Worm (Caenorhabditis elegans): ENCODE measurements around the gene K01D12.20.

- TF ChIP-seq daf-12 (tag; optimal IDR thresholded peaks at IDR 0.05): no peak
- TF ChIP-seq pha-4 (GFP tag; IDR thresholded peaks at IDR 0.05): no peak
- no peak for TF ChIP-seq pha-4 (tag; optimal IDR thresholded peaks at IDR 0.05)
- no peak for TF ChIP-seq nhr-41 (GFP tag; IDR thresholded peaks at IDR 0.05)
- no peak for TF ChIP-seq zag-1 (tag; optimal IDR thresholded peaks at IDR 0.05)
- TF ChIP-seq jun-1 (tag; optimal IDR thresholded peaks at IDR 0.05): no peak
- no peak for TF ChIP-seq nhr-77 (tag; optimal IDR thresholded peaks at IDR 0.05)
- TF ChIP-seq hmg-1.1 (GFP tag; IDR thresholded peaks at IDR 0.05): no peak
- TF ChIP-seq mdl-1 (tag; optimal IDR thresholded peaks at IDR 0.05): no peak
Observed at ce11 chrV:12429039-12429438, 28.4 kb upstream of the K01D12.20 start, which contains the start of gene C54D10.5.
